Fruit fly (Drosophila melanogaster) whole organism, wandering third instar larva: ENCODE results near the gene CG7236.

Experiments
- Abd-B ChIP-seq: fragments of >200 bp; optimal IDR thresholded peaks from 2 replicates; lab custom pipeline; 2017; ENCODE audit warnings: missing biosample characterization, missing genetic modification characterization
- CG32264 ChIP-seq: fragments of 200-800 bp; sonication (Bioruptor generic); optimal IDR thresholded peaks from 2 replicates; lab custom pipeline; 2016; ENCODE audit warnings: missing biosample characterization, missing genetic modification characterization
- CrebA ChIP-seq: fragments of 200-800 bp; sonication (Bioruptor generic); optimal IDR thresholded peaks from 2 replicates; lab custom pipeline; 2016; ENCODE audit warnings: missing biosample characterization, mild to moderate bottlenecking, missing genetic modification characterization, borderline replicate concordance
- Dfd ChIP-seq: fragments of >200 bp; optimal IDR thresholded peaks from 2 replicates; lab custom pipeline; 2017; ENCODE audit warnings: missing biosample characterization, missing genetic modification characterization
- Dif ChIP-seq: fragments of 200-275, 200-300 bp; sonication (Bioruptor generic); optimal IDR thresholded peaks from 2 replicates; lab custom pipeline; 2018; ENCODE audit warnings: missing biosample characterization, missing genetic modification characterization; ENCODE audit not compliant: partially characterized antibody
- HLH106 ChIP-seq: fragments of 200-800 bp; optimal IDR thresholded peaks from 3 replicates; lab custom pipeline; 2019; ENCODE audit warnings: missing biosample characterization, mild to moderate bottlenecking, missing genetic modification characterization, moderate library complexity
- Hnf4 ChIP-seq: fragments of 200-800 bp; sonication (Bioruptor generic); optimal IDR thresholded peaks from 2 replicates; lab custom pipeline; 2016; ENCODE audit warnings: missing biosample characterization, mild to moderate bottlenecking, missing genetic modification characterization
- Hr78 ChIP-seq: fragments of >200 bp; optimal IDR thresholded peaks from 2 replicates; lab custom pipeline; 2017; ENCODE audit warnings: missing biosample characterization, missing genetic modification characterization
- Hr83 ChIP-seq: fragments of 200-300 bp; sonication (Bioruptor generic); optimal IDR thresholded peaks from 2 replicates; lab custom pipeline; 2016; ENCODE audit warnings: missing biosample characterization, mild to moderate bottlenecking, missing genetic modification characterization, moderate library complexity; ENCODE audit not compliant: poor library complexity, severe bottlenecking
- Mio ChIP-seq: sonication (Bioruptor generic); optimal IDR thresholded peaks from 2 replicates; lab custom pipeline; 2016; ENCODE audit warnings: missing biosample characterization, missing genetic modification characterization
- Myc ChIP-seq: fragments of >200 bp; optimal IDR thresholded peaks from 2 replicates; lab custom pipeline; 2017
- OdsH ChIP-seq: fragments of 200-800 bp; sonication (Bioruptor generic); optimal IDR thresholded peaks from 2 replicates; lab custom pipeline; 2016; ENCODE audit warnings: missing biosample characterization, mild to moderate bottlenecking, missing genetic modification characterization
- Rel ChIP-seq, 2 experiments: fragments of 200-800 bp; sonication (Bioruptor generic) in 1 of 2; optimal IDR thresholded peaks; 2 replicates in 1 of 2; 3 replicates in 1 of 2; lab custom pipeline; 2016 to 2019; ENCODE audit warnings: mild to moderate bottlenecking in 2 of 2, missing biosample characterization in 2 of 2, missing genetic modification characterization in 2 of 2, moderate library complexity in 1 of 2
- Sp1 ChIP-seq: fragments of 200-800 bp; sonication (Bioruptor generic); optimal IDR thresholded peaks from 3 replicates; lab custom pipeline; 2019; ENCODE audit warnings: missing biosample characterization, mild to moderate bottlenecking, missing genetic modification characterization, moderate library complexity
- Vsx2 ChIP-seq: fragments of 200-300, 225-300 bp; sonication (Bioruptor generic); optimal IDR thresholded peaks from 2 replicates; lab custom pipeline; 2018; ENCODE audit warnings: missing biosample characterization, missing genetic modification characterization; ENCODE audit not compliant: partially characterized antibody
- br ChIP-seq: fragments of 200-800 bp; sonication (Bioruptor generic); optimal IDR thresholded peaks from 2 replicates; lab custom pipeline; 2016; ENCODE audit warnings: missing biosample characterization, missing genetic modification characterization
- brk ChIP-seq: fragments of 200-800 bp; sonication (Bioruptor generic); optimal IDR thresholded peaks from 2 replicates; lab custom pipeline; 2016; ENCODE audit warnings: missing biosample characterization, mild to moderate bottlenecking, missing genetic modification characterization
- dl ChIP-seq, 2 experiments: fragments of 175-275, 200-275 bp in 1 of 2; fragments of 200-275 bp in 1 of 2; sonication (Bioruptor generic); optimal IDR thresholded peaks; lab custom pipeline; 2018; ENCODE audit warnings: mild to moderate bottlenecking in 2 of 2, missing biosample characterization in 2 of 2, missing genetic modification characterization in 2 of 2, moderate library complexity in 2 of 2; ENCODE audit not compliant: partially characterized antibody in 2 of 2, insufficient read depth in 1 of 2
- dmrt93B ChIP-seq: fragments of 200-800 bp; sonication (Bioruptor generic); optimal IDR thresholded peaks from 2 replicates; lab custom pipeline; 2018; ENCODE audit warnings: missing biosample characterization, mild to moderate bottlenecking, missing genetic modification characterization
- dsf ChIP-seq: sonication (Bioruptor generic); optimal IDR thresholded peaks from 2 replicates; lab custom pipeline; 2016; ENCODE audit warnings: missing biosample characterization, missing genetic modification characterization, borderline replicate concordance
- ey ChIP-seq: fragments of 200-800 bp; sonication (Bioruptor generic); optimal IDR thresholded peaks from 2 replicates; lab custom pipeline; 2016; ENCODE audit warnings: missing biosample characterization, missing genetic modification characterization
- foxo ChIP-seq, 2 experiments: fragments of 200-800 bp; sonication (Bioruptor generic); optimal IDR thresholded peaks; 2 replicates in 1 of 2; 3 replicates in 1 of 2; lab custom pipeline; 2016 to 2017; ENCODE audit warnings: missing biosample characterization in 2 of 2, missing genetic modification characterization in 2 of 2
- h ChIP-seq: fragments of 200-800 bp; sonication (Bioruptor generic); optimal IDR thresholded peaks from 3 replicates; lab custom pipeline; 2016; ENCODE audit warnings: missing biosample characterization, mild to moderate bottlenecking, missing genetic modification characterization
- jim ChIP-seq: fragments of 175-275, 200-325 bp; sonication (Bioruptor generic); optimal IDR thresholded peaks from 2 replicates; lab custom pipeline; 2016; ENCODE audit warnings: missing biosample characterization, mild to moderate bottlenecking, missing genetic modification characterization
- lola ChIP-seq: fragments of >200 bp; optimal IDR thresholded peaks from 2 replicates; lab custom pipeline; 2017; ENCODE audit warnings: missing biosample characterization, missing genetic modification characterization
- pan ChIP-seq: fragments of >200 bp; optimal IDR thresholded peaks from 2 replicates; lab custom pipeline; 2017
- psq ChIP-seq: fragments of 200-800 bp; sonication (Bioruptor generic); optimal IDR thresholded peaks from 3 replicates; lab custom pipeline; 2017; ENCODE audit warnings: missing biosample characterization, mild to moderate bottlenecking, missing genetic modification characterization, moderate library complexity
- rgr ChIP-seq: fragments of 200-800 bp; sonication (Bioruptor generic); optimal IDR thresholded peaks from 3 replicates; lab custom pipeline; 2016; ENCODE audit warnings: missing biosample characterization, mild to moderate bottlenecking, missing genetic modification characterization
- sage ChIP-seq: fragments of 200-800 bp; sonication (Bioruptor generic); optimal IDR thresholded peaks from 2 replicates; lab custom pipeline; 2016; ENCODE audit warnings: missing biosample characterization, mild to moderate bottlenecking, missing genetic modification characterization
- sv ChIP-seq: fragments of 200-800 bp; sonication (Bioruptor generic); optimal IDR thresholded peaks from 3 replicates; lab custom pipeline; 2016; ENCODE audit warnings: missing biosample characterization, missing genetic modification characterization
- tai ChIP-seq: sonication (Bioruptor generic); optimal IDR thresholded peaks from 2 replicates; lab custom pipeline; 2016; ENCODE audit warnings: missing biosample characterization, missing genetic modification characterization
- usp ChIP-seq: fragments of >200 bp; optimal IDR thresholded peaks from 2 replicates; lab custom pipeline; 2017; ENCODE audit warnings: missing biosample characterization, missing genetic modification characterization
- woc ChIP-seq: sonication (Bioruptor generic); optimal IDR thresholded peaks from 2 replicates; lab custom pipeline; 2016; ENCODE audit warnings: missing biosample characterization, mild to moderate bottlenecking, missing genetic modification characterization

Gene CG7236

DNA sequence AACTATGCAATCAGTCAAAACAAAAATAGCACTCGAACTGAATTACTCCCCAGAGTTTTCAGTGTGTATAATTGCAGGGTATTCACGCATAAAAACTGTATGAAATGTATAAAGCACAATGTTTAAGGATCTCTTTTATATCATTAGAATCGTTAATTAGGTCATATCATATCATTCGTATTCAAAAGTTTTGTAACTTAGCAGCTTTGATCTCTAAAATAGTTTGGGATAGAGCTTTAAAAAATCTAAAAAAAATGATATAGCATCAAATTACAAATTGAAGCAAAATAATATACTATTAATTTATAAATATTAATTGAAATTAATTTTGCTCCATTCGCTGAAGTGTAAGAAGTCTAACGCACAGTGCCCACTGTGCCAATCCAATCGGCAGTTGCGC lies 24.3 kb downstream of the CG7236 start:
- TF ChIP-seq Rel (GFP tag; optimal IDR thresholded peaks at IDR 0.05; lab: Kevin White, UChicago) (no peak), Rel (tag; optimal IDR thresholded peaks at IDR 0.05; lab: Kevin White, UChicago) (no peak), Hr83 (no peak), h (GFP tag; lab: Kevin White, UChicago) (no peak), woc (no peak)

DNA sequence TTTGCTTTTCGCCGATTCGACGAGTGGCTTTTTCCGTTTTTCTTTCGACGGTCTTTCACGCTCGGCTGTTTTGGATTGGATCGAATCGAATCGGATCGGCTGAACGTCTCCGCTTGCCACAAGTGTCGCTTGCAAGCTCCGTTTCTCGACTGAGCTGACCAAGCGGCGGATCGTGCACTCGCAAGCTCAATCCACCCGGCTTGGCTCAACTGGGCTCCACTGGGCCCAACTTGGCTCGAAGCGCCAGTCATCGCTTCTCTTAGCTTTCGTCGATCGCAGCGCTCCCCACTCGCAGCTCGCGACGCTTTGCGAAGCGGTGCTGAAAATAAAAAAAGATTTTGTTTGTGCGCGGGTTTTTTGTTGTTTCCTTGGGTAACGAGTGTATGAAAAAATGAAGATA lies 34.6 kb downstream of the CG7236 start:
- TF ChIP-seq OdsH (GFP tag; lab: Kevin White, UChicago) (no peak), dl (GFP tag; optimal IDR thresholded peaks at IDR 0.05; lab: Kevin White, UChicago; ENCODE audit: insufficient read depth in 1 of 2, partially characterized antibody in 2 of 2) (no peak), tai (GFP tag; lab: Kevin White, UChicago) (no peak), Myc (no peak), Dif (GFP tag; lab: Kevin White, UChicago) (no peak), ey (no peak), Abd-B (GFP tag; lab: Kevin White, UChicago) (no peak), foxo (GFP tag; optimal IDR thresholded peaks at IDR 0.05; lab: Kevin White, UChicago) (no peak), sage (GFP tag; lab: Kevin White, UChicago) (no peak), usp (GFP tag; lab: Kevin White, UChicago) (no peak), woc (no peak), br (GFP tag; lab: Kevin White, UChicago) (no peak), jim (no peak), rgr (GFP tag; lab: Kevin White, UChicago) (no peak)

DNA sequence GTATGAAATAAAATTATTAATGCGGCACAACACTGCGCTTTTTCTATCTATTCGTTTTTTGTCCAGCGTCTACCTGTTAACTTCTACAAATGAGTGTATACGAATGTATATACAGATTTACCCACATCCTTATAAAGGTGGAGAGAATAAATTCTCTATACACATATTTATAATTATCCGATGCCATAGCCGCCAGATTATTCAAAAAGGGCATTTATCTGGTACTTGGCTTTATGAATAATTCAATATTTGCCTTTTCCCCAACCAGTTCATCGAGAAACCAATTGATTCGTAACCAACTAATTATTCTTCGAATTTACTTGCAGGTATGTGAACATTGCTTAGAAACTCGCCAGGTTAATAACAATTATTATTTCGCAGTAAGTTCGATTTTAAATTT lies 35.0 kb downstream of the CG7236 start, which contains the start of gene CG11147:
Gene CG11147, minus strand, starts transcription at position 101 of the 400 bp plus-strand sequence.
- TF ChIP-seq lola (GFP tag; lab: Kevin White, UChicago): no peak
- TF ChIP-seq dl (GFP tag; optimal IDR thresholded peaks at IDR 0.05; lab: Kevin White, UChicago; ENCODE audit: insufficient read depth in 1 of 2, partially characterized antibody in 2 of 2): no peak
- TF ChIP-seq usp (GFP tag; lab: Kevin White, UChicago): no peak
- no peak for TF ChIP-seq CrebA (GFP tag; lab: Kevin White, UChicago)
- no peak for TF ChIP-seq brk (GFP tag; lab: Kevin White, UChicago)
- TF ChIP-seq Mio: no peak
- TF ChIP-seq dsf (GFP tag; lab: Kevin White, UChicago): no peak
- TF ChIP-seq ey: no peak
- no peak for TF ChIP-seq jim
- no peak for TF ChIP-seq h (GFP tag; lab: Kevin White, UChicago)
- no peak for TF ChIP-seq Abd-B (GFP tag; lab: Kevin White, UChicago)
- TF ChIP-seq, all 38 proteins: peak for 0

DNA sequence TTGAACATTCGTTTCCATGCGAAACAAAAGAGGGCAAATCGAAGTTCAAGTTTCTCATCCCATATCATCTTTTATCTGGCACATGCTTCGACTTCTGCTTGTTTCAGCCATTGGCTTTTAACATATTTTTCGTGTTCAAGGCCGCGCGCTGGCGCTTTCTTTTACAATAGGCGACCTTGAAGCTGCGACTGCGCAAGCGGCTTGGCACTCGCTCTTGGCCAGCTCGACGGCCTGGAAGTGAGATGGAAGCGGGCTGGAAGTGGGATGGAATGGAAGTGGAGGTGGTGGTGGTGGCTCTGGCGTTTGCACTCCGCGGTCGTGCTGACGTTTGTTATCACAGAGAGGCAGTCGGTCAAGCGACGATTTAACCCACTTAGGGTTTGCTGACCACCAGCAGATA lies 36.3 kb downstream of the CG7236 start:
- TF ChIP-seq ey: no peak
- TF ChIP-seq Hr83: no peak
- TF ChIP-seq jim: no peak
- no peak for TF ChIP-seq tai (GFP tag; lab: Kevin White, UChicago)
- TF ChIP-seq br (GFP tag; lab: Kevin White, UChicago): no peak
- no peak for TF ChIP-seq sv
- TF ChIP-seq pan (lab: Kevin White, UChicago): no peak
- no peak for TF ChIP-seq dmrt93B (GFP tag; lab: Kevin White, UChicago)
- no peak for TF ChIP-seq CG32264 (GFP tag; lab: Kevin White, UChicago)
- no peak for TF ChIP-seq dsf (GFP tag; lab: Kevin White, UChicago)
- TF ChIP-seq Hr78: no peak
- no peak for TF ChIP-seq brk (GFP tag; lab: Kevin White, UChicago)
- no peak for TF ChIP-seq Dif (GFP tag; lab: Kevin White, UChicago)
- TF ChIP-seq lola (GFP tag; lab: Kevin White, UChicago): no peak
- no peak for TF ChIP-seq woc
- TF ChIP-seq h (GFP tag; lab: Kevin White, UChicago): no peak
- TF ChIP-seq Mio: no peak
- TF ChIP-seq Vsx2 (GFP tag; lab: Kevin White, UChicago): no peak
- no peak for TF ChIP-seq Dfd (GFP tag; lab: Kevin White, UChicago)
- TF ChIP-seq psq: no peak

DNA sequence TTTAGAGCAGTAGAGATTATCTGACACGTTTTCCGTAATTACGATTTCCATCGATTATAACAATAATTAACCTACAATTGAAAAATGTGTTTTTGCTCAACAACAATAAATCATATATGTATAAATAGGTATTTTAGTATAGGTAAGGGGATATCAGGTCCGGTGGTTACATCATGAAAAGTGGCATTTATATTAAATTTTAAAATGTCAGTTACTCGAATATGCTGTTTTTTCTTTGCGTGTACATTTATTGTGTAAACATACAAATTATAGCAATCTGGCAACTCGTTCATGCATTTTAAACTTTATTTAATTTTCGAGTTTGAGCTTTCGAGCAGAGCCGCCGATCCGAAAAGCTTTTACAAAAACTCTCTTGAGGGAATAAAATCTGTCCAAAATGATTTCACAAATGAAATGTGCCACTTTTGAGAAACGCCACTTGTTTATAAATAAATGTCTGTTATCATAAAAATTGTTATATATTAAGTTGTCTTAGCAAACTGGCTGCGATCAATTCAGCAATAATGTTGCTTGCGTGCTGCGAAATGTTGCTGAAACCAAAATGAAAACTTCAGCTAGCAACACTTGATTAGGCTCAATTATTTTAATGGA lies 37.5 kb downstream of the CG7236 start:
- TF ChIP-seq dl (GFP tag; optimal IDR thresholded peaks at IDR 0.05; lab: Kevin White, UChicago; ENCODE audit: insufficient read depth in 1 of 2, partially characterized antibody in 2 of 2): no peak
- TF ChIP-seq Abd-B (GFP tag; lab: Kevin White, UChicago): no peak
- TF ChIP-seq br (GFP tag; lab: Kevin White, UChicago): no peak
- TF ChIP-seq pan (lab: Kevin White, UChicago): no peak
- TF ChIP-seq Myc: no peak
- TF ChIP-seq HLH106 (tag; lab: Kevin White, UChicago): peak; percentile 25
- TF ChIP-seq OdsH (GFP tag; lab: Kevin White, UChicago): no peak
- TF ChIP-seq foxo (GFP tag; optimal IDR thresholded peaks at IDR 0.05; lab: Kevin White, UChicago): peak in 1 of 2 experiments; percentile 19
- no peak for TF ChIP-seq Sp1 (GFP tag; lab: Kevin White, UChicago)
- no peak for TF ChIP-seq jim
- TF ChIP-seq Hnf4: no peak
